Fruit fly (Drosophila melanogaster) whole organism, embryonic: ENCODE measurements around the gene rk.
A peak's percentile ranks its signal among the peaks of the same experiment; 100 is the strongest.

Source experiments
- Blimp-1 ChIP-seq: fragments of 200-800 bp; sonication (Bioruptor generic); optimal IDR thresholded peaks from 3 replicates; lab custom pipeline; 2018; ENCODE audit warnings: missing biosample characterization, missing genetic modification characterization, mild to moderate bottlenecking, moderate library complexity, missing genetic modification reagents
- Bteb2 ChIP-seq: fragments of 200-800 bp; sonication (Bioruptor generic); optimal IDR thresholded peaks from 2 replicates; lab custom pipeline; 2016; ENCODE audit warnings: missing biosample characterization, missing genetic modification characterization
- CG1024 ChIP-seq: fragments of 200-800 bp; sonication (Bioruptor generic); IDR thresholded peaks from 2 replicates; pipeline ENCODE4 v1.3.6; 2022; ENCODE audit warnings: missing biosample characterization, missing genetic modification characterization
- CG11085 ChIP-seq: fragments of 200-800 bp; sonication (Bioruptor generic); IDR thresholded peaks from 2 replicates; pipeline ENCODE4 v1.3.6; 2022; ENCODE audit warnings: missing biosample characterization, missing genetic modification characterization
- CG14441 ChIP-seq: fragments of 200-800 bp; sonication (Bioruptor generic); IDR thresholded peaks from 2 replicates; pipeline ENCODE4 v1.3.6; 2022; ENCODE audit warnings: missing biosample characterization, missing genetic modification characterization
- CG14667 ChIP-seq: fragments of 200-800 bp; sonication (Bioruptor generic); IDR thresholded peaks from 2 replicates; pipeline ENCODE4 v1.3.6; 2022; ENCODE audit warnings: missing biosample characterization, missing genetic modification characterization
- CG16863 ChIP-seq: fragments of 200-800 bp; sonication (Bioruptor generic); optimal IDR thresholded peaks from 3 replicates; lab custom pipeline; 2016; ENCODE audit warnings: missing biosample characterization, missing genetic modification characterization
- CG17385 ChIP-seq: fragments of 200-800 bp; sonication (Bioruptor generic); optimal IDR thresholded peaks from 3 replicates; lab custom pipeline; 2018; ENCODE audit warnings: missing biosample characterization, mild to moderate bottlenecking, missing genetic modification characterization
- CG17802 ChIP-seq: fragments of 200-800 bp; sonication (Bioruptor generic); optimal IDR thresholded peaks from 2 replicates; lab custom pipeline; 2018; ENCODE audit warnings: missing biosample characterization, mild to moderate bottlenecking, missing genetic modification characterization, moderate library complexity
- CG17829 ChIP-seq: fragments of 200-800 bp; optimal IDR thresholded peaks from 2 replicates; lab custom pipeline; 2019; ENCODE audit warnings: missing biosample characterization, mild to moderate bottlenecking, missing genetic modification characterization, moderate library complexity
- CG18262 ChIP-seq: fragments of 200-800 bp; optimal IDR thresholded peaks from 3 replicates; lab custom pipeline; 2019; ENCODE audit warnings: missing biosample characterization, mild to moderate bottlenecking, missing genetic modification characterization, moderate library complexity
- CG18476 ChIP-seq: fragments of 200-800 bp; sonication (Bioruptor generic); optimal IDR thresholded peaks from 2 replicates; lab custom pipeline; 2016; ENCODE audit warnings: missing biosample characterization, mild to moderate bottlenecking, missing genetic modification characterization
- CG18764 ChIP-seq: fragments of 200-800 bp; sonication (Bioruptor generic); optimal IDR thresholded peaks from 3 replicates; lab custom pipeline; 2016; ENCODE audit warnings: missing biosample characterization, missing genetic modification characterization
- CG2678 ChIP-seq: fragments of 200-800 bp; sonication (Bioruptor generic); optimal IDR thresholded peaks from 3 replicates; lab custom pipeline; 2019; ENCODE audit warnings: missing biosample characterization, mild to moderate bottlenecking, missing genetic modification characterization, moderate library complexity
- CG2875 ChIP-seq: fragments of 200-800 bp; sonication (Bioruptor generic); optimal IDR thresholded peaks from 2 replicates; lab custom pipeline; 2017; ENCODE audit warnings: missing biosample characterization, mild to moderate bottlenecking, missing genetic modification characterization, missing genetic modification reagents
- CG30403 ChIP-seq: fragments of 200-800 bp; sonication (Bioruptor generic); optimal IDR thresholded peaks from 3 replicates; lab custom pipeline; 2016; ENCODE audit warnings: missing biosample characterization, missing genetic modification characterization
- CG30431 ChIP-seq: fragments of 200-800 bp; sonication (Bioruptor generic); optimal IDR thresholded peaks from 2 replicates; lab custom pipeline; 2017; ENCODE audit warnings: missing biosample characterization, missing genetic modification characterization
- CG3065 ChIP-seq: fragments of 200-800 bp; sonication (Bioruptor generic); optimal IDR thresholded peaks from 2 replicates; lab custom pipeline; 2016; ENCODE audit warnings: missing biosample characterization, missing genetic modification characterization
- CG3407 ChIP-seq: fragments of 200-800 bp; sonication (Bioruptor generic); optimal IDR thresholded peaks from 2 replicates; lab custom pipeline; 2018; ENCODE audit warnings: missing biosample characterization, mild to moderate bottlenecking, missing genetic modification characterization
- CG4424 ChIP-seq: fragments of 200-800 bp; sonication (Bioruptor generic); optimal IDR thresholded peaks from 3 replicates; lab custom pipeline; 2016; ENCODE audit warnings: missing biosample characterization, missing genetic modification characterization
- CG5953 ChIP-seq: fragments of 200-800 bp; sonication (Bioruptor generic); IDR thresholded peaks from 2 replicates; pipeline ENCODE4 v1.3.6; 2022; ENCODE audit warnings: missing biosample characterization, missing genetic modification characterization
- CG8290 ChIP-seq, 3 experiments: fragments of 200-800 bp; sonication (Bioruptor generic); optimal IDR thresholded peaks; 2 replicates each; lab custom pipeline; 2016 to 2019; ENCODE audit warnings: missing biosample characterization in 3 of 3, missing genetic modification characterization in 3 of 3, mild to moderate bottlenecking in 2 of 3, moderate library complexity in 1 of 3
- CG8359 ChIP-seq: fragments of 200-800 bp; sonication (Bioruptor generic); optimal IDR thresholded peaks from 2 replicates; lab custom pipeline; 2017; ENCODE audit warnings: missing biosample characterization, mild to moderate bottlenecking, missing genetic modification characterization, borderline replicate concordance
- CG8944 ChIP-seq: fragments of 200-800 bp; sonication (Bioruptor generic); optimal IDR thresholded peaks from 3 replicates; lab custom pipeline; 2016; ENCODE audit warnings: missing biosample characterization, missing genetic modification characterization
- CG9437 ChIP-seq: fragments of 200-800 bp; sonication (Bioruptor generic); optimal IDR thresholded peaks from 2 replicates; lab custom pipeline; 2018; ENCODE audit warnings: missing biosample characterization, mild to moderate bottlenecking, missing genetic modification characterization
- Dad ChIP-seq: fragments of 200-800 bp; sonication (Bioruptor generic); optimal IDR thresholded peaks from 3 replicates; lab custom pipeline; 2016; ENCODE audit warnings: missing biosample characterization, missing genetic modification characterization
- Doc2 ChIP-seq: fragments of 200-800 bp; sonication (Bioruptor generic); IDR thresholded peaks from 2 replicates; pipeline ENCODE4 v1.3.6; 2022; ENCODE audit warnings: missing biosample characterization, missing genetic modification characterization
- Doc3 ChIP-seq: fragments of 200-800 bp; sonication (Bioruptor generic); IDR thresholded peaks from 3 replicates; pipeline ENCODE4 v1.3.6; 2022; ENCODE audit warnings: missing biosample characterization, missing genetic modification characterization; ENCODE audit not compliant: partially characterized antibody
- Drgx ChIP-seq: fragments of 200-800 bp; sonication (Bioruptor generic); IDR thresholded peaks from 2 replicates; pipeline ENCODE4 v1.3.6; 2022; ENCODE audit warnings: missing biosample characterization, missing genetic modification characterization
- Ets97D ChIP-seq: fragments of 200-800 bp; sonication (Bioruptor generic); optimal IDR thresholded peaks from 3 replicates; lab custom pipeline; 2016; ENCODE audit warnings: missing biosample characterization, missing genetic modification characterization
- Gug ChIP-seq: fragments of 200-800 bp; sonication (Bioruptor generic); IDR thresholded peaks from 4 replicates; pipeline ENCODE4 v1.3.6; 2022; ENCODE audit warnings: missing biosample characterization, missing genetic modification characterization
- Hr3 ChIP-seq: fragments of 200-800 bp; sonication (Bioruptor generic); optimal IDR thresholded peaks from 3 replicates; lab custom pipeline; 2016; ENCODE audit warnings: missing biosample characterization, missing genetic modification characterization
- Myb ChIP-seq: fragments of 200-800 bp; sonication (Bioruptor generic); optimal IDR thresholded peaks from 2 replicates; lab custom pipeline; 2016; ENCODE audit warnings: missing biosample characterization, missing genetic modification characterization
- Stat92E ChIP-seq, 3 experiments: fragments of >200 bp in 2 of 3; fragments of 200-800 bp in 1 of 3; sonication (Bioruptor generic) in 1 of 3; optimal IDR thresholded peaks; 2 replicates each; lab custom pipeline; 2017 to 2019; ENCODE audit warnings: missing biosample characterization in 3 of 3, missing genetic modification characterization in 3 of 3, mild to moderate bottlenecking in 1 of 3, moderate library complexity in 1 of 3
- Taf1 ChIP-seq: fragments of 200-800 bp; sonication (Bioruptor generic); IDR thresholded peaks from 2 replicates; pipeline ENCODE4 v1.3.6; 2022; ENCODE audit warnings: missing biosample characterization, missing genetic modification characterization
- Usf ChIP-seq: fragments of 200-800 bp; sonication (Bioruptor generic); optimal IDR thresholded peaks from 2 replicates; lab custom pipeline; 2017; ENCODE audit warnings: missing genotype, missing biosample characterization, missing genetic modification characterization
- abd-A ChIP-seq: fragments of 200-800 bp; sonication (Bioruptor generic); optimal IDR thresholded peaks from 3 replicates; lab custom pipeline; 2019; ENCODE audit warnings: missing biosample characterization, mild to moderate bottlenecking, missing genetic modification characterization, moderate library complexity
- ase ChIP-seq: fragments of 200-800 bp; sonication (Bioruptor generic); IDR thresholded peaks from 3 replicates; pipeline ENCODE4 v1.3.6; 2022; ENCODE audit warnings: missing biosample characterization, missing genetic modification characterization
- bab2 ChIP-seq: fragments of 200-800 bp; sonication (Bioruptor generic); optimal IDR thresholded peaks from 2 replicates; lab custom pipeline; 2016; ENCODE audit warnings: missing biosample characterization, missing genetic modification characterization
- cas ChIP-seq: fragments of 200-800 bp; sonication (Bioruptor generic); IDR thresholded peaks from 2 replicates; pipeline ENCODE4 v1.3.6; 2022; ENCODE audit warnings: missing biosample characterization, missing genetic modification characterization
- disco-r ChIP-seq: fragments of 200-800 bp; sonication (Bioruptor generic); optimal IDR thresholded peaks from 2 replicates; lab custom pipeline; 2016; ENCODE audit warnings: missing biosample characterization, missing genetic modification characterization
- ftz-f1 ChIP-seq: fragments of 200-800 bp; sonication (Bioruptor generic); optimal IDR thresholded peaks from 2 replicates; lab custom pipeline; 2016; ENCODE audit warnings: missing biosample characterization, missing genetic modification characterization
- gce ChIP-seq: fragments of 200-800 bp; sonication (Bioruptor generic); IDR thresholded peaks from 3 replicates; pipeline ENCODE4 v1.3.6; 2022; ENCODE audit warnings: missing biosample characterization, missing genetic modification characterization
- jumu ChIP-seq: fragments of 200-800 bp; sonication (Bioruptor generic); optimal IDR thresholded peaks from 3 replicates; lab custom pipeline; 2016; ENCODE audit warnings: missing biosample characterization, missing genetic modification characterization
- p53 ChIP-seq: fragments of 200-800 bp; sonication (Bioruptor generic); optimal IDR thresholded peaks from 2 replicates; lab custom pipeline; 2016; ENCODE audit warnings: missing biosample characterization, missing genetic modification characterization
- peb ChIP-seq: fragments of 200-800 bp; sonication (Bioruptor generic); IDR thresholded peaks from 2 replicates; pipeline ENCODE4 v1.3.6; 2022; ENCODE audit warnings: missing biosample characterization, missing genetic modification characterization
- pfk ChIP-seq: fragments of 200-800 bp; sonication (Bioruptor generic); optimal IDR thresholded peaks from 2 replicates; lab custom pipeline; 2018; ENCODE audit warnings: missing biosample characterization, mild to moderate bottlenecking, missing genetic modification characterization, moderate library complexity
- pnt ChIP-seq: fragments of 200-800 bp; sonication (Bioruptor generic); optimal IDR thresholded peaks from 3 replicates; lab custom pipeline; 2016; ENCODE audit warnings: missing biosample characterization, missing genetic modification characterization
- psq ChIP-seq: fragments of 200-800 bp; sonication (Bioruptor generic); optimal IDR thresholded peaks from 2 replicates; lab custom pipeline; 2017; ENCODE audit warnings: missing biosample characterization, missing genetic modification characterization
- sisA ChIP-seq: fragments of 200-800 bp; sonication (Bioruptor generic); IDR thresholded peaks from 2 replicates; pipeline ENCODE4 v1.3.6; 2022; ENCODE audit warnings: missing biosample characterization, missing genetic modification characterization
- sqz ChIP-seq: fragments of 200-800 bp; sonication (Bioruptor generic); optimal IDR thresholded peaks from 3 replicates; lab custom pipeline; 2018; ENCODE audit warnings: missing biosample characterization, mild to moderate bottlenecking, missing genetic modification characterization
- tgo ChIP-seq: fragments of 200-800 bp; sonication (Bioruptor generic); IDR thresholded peaks from 3 replicates; pipeline ENCODE4 v1.3.6; 2022; ENCODE audit warnings: missing biosample characterization, missing genetic modification characterization

Gene rk

DNA sequence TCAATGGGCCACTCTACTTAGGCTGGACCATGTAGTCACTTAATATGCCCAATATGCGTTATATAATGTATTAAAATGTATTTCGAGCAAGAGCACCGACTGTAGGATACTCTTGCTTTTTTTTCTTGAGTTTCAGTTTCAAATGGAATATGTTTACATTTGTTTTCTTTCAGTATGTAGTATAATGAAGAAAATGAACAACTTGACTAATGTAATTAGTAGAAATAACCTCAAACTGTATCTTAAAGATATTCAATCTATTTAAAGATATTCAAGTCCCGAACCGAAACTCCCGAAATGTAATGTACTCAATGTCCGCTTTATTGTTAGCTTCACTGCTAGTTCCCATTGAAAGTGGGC is 23.7 kb upstream of the rk start (continued):
- TF ChIP-seq Gug (GFP tag; lab: Robert Waterston, UW) (no peak), Usf (no peak), CG8944 (no peak), pfk (no peak), jumu (GFP tag; lab: Kevin White, UChicago) (no peak), CG11085 (GFP tag; lab: Robert Waterston, UW) (no peak), cas (no peak), CG30431 (GFP tag; lab: Kevin White, UChicago) (no peak), Bteb2 (no peak), CG9437 (GFP tag; lab: Kevin White, UChicago) (peak; percentile 31), sqz (GFP tag; lab: Kevin White, UChicago) (no peak), gce (GFP tag; lab: Robert Waterston, UW) (no peak), Doc2 (no peak), CG4424 (GFP tag; lab: Kevin White, UChicago) (peak; percentile 27), disco-r (GFP tag; lab: Kevin White, UChicago) (no peak), Stat92E (GFP tag; optimal IDR thresholded peaks at IDR 0.05; lab: Kevin White, UChicago) (no peak), CG17829 (tag; lab: Kevin White, UChicago) (peak; percentile 11), CG18476 (GFP tag; lab: Kevin White, UChicago) (no peak), abd-A (tag; lab: Kevin White, UChicago) (no peak), CG30403 (GFP tag; lab: Kevin White, UChicago) (peak; percentile 67), CG18764 (GFP tag; lab: Kevin White, UChicago) (no peak), Blimp-1 (GFP tag; lab: Kevin White, UChicago) (peak; percentile 38), CG14441 (GFP tag; lab: Robert Waterston, UW) (no peak), CG8359 (GFP tag; lab: Kevin White, UChicago) (no peak), CG17802 (no peak), Myb (GFP tag; lab: Kevin White, UChicago) (peak; percentile 4), CG14667 (GFP tag; lab: Robert Waterston, UW) (peak; percentile 33; the same call in 1 of the 2 replicates), CG16863 (GFP tag; lab: Kevin White, UChicago) (no peak), ftz-f1 (no peak), psq (GFP tag; lab: Kevin White, UChicago) (no peak), Dad (GFP tag; lab: Kevin White, UChicago) (no peak), CG3407 (GFP tag; lab: Kevin White, UChicago) (no peak), CG8290 (GFP tag; optimal IDR thresholded peaks at IDR 0.05; lab: Kevin White, UChicago) (no peak), CG8290 (tag; optimal IDR thresholded peaks at IDR 0.05; lab: Kevin White, UChicago) (no peak), bab2 (GFP tag; lab: Kevin White, UChicago) (no peak), CG1024 (GFP tag; lab: Robert Waterston, UW) (no peak), tgo (GFP tag; lab: Robert Waterston, UW) (peak; percentile 27), Hr3 (GFP tag; lab: Kevin White, UChicago) (peak; percentile 59), CG3065 (GFP tag; lab: Kevin White, UChicago) (no peak), ase (GFP tag; lab: Robert Waterston, UW) (no peak), sisA (GFP tag; lab: Robert Waterston, UW) (peak; percentile 50), CG17385 (GFP tag; lab: Kevin White, UChicago) (peak; percentile 51), CG18262 (tag; lab: Kevin White, UChicago) (peak; percentile 57), CG2678 (peak; percentile 51), p53 (GFP tag; lab: Kevin White, UChicago) (no peak), peb (GFP tag; lab: Robert Waterston, UW) (no peak), Taf1 (GFP tag; lab: Robert Waterston, UW) (no peak), pnt (GFP tag; lab: Kevin White, UChicago) (no peak), CG5953 (GFP tag; lab: Robert Waterston, UW) (no peak), Drgx (GFP tag; lab: Robert Waterston, UW) (peak; percentile 44; the same call in 1 of the 2 replicates), CG2875 (GFP tag; lab: Kevin White, UChicago) (no peak), Doc3 (no peak), Ets97D (GFP tag; lab: Kevin White, UChicago) (no peak)
